Worm (Caenorhabditis elegans) whole organism, L3 larva: ENCODE measurements around the gene D1014.4.

Source experiments
- ceh-16 ChIP-seq: sonication (generic microtip); optimal IDR thresholded peaks from 2 replicates; lab custom pipeline; 2017; ENCODE audit warnings: missing biosample characterization, missing genetic modification characterization
- hmg-11 ChIP-seq: sonication (generic microtip); optimal IDR thresholded peaks from 2 replicates; lab custom pipeline; 2016; ENCODE audit warnings: missing genetic modification characterization, missing compliant biosample characterization
- lin-39 ChIP-seq: fragments of 150-350 bp; optimal IDR thresholded peaks from 2 replicates; lab custom pipeline; 2018; ENCODE audit warnings: missing biosample characterization, missing genetic modification reagents, missing genetic modification characterization
- pha-4 ChIP-seq: fragments of 150-350 bp; optimal IDR thresholded peaks from 2 replicates; lab custom pipeline; 2014; ENCODE audit warnings: missing biosample characterization, missing genetic modification reagents, missing genetic modification characterization

ce11 chrV:8143605-8144004, 10.6 kb downstream of the D1014.4 start, which contains the start of gene D1014.2:
- TF ChIP-seq lin-39 (tag; lab: Kevin White, UChicago) (no peak), hmg-11 (tag; lab: Kevin White, UChicago) (no peak), ceh-16 (tag; lab: Kevin White, UChicago) (no peak), pha-4 (tag; lab: Kevin White, UChicago) (no peak)
